Worm (Caenorhabditis elegans): ENCODE data around the gene asd-1.
A peak's percentile ranks its signal among the peaks of the same experiment; 100 is the strongest.

Gene asd-1

DNA sequence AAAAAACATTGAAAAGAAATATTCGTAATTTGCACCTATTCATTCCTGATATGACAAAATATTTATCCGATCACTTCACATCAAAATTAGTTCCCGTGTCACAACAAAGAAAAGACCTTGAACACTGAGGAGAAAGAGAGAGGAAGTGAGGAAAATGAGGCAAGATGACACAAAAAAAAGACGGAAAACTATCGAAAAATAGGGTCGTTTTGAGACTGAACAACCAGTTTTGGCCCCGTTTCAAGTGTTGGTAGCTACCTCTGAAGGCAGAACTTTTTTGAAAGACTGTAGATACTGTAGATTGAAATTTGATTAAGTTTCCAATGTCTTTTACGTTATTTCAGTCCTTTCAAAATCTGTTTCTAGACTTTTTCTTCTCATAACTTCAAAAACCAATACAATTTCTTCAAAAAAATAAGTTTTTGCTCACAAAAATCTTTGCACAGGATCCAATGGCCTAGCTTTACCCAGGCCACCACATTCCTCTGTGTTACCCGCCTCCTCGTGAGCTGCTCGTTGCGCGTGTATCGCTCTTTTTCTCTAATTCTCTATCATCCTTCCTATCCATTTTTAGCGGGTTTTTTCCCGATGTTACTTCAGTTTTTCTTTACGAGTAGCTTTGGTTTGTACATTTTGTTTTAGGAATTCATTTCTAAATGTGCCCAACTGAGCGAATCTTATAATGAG is 641 bp upstream of the asd-1 start (continued):
- TF ChIP-seq ztf-11 (tag; optimal IDR thresholded peaks at IDR 0.05) = no peak
- no peak for TF ChIP-seq nhr-41 (GFP tag; IDR thresholded peaks at IDR 0.05)
- TF ChIP-seq dmd-9 (GFP tag; IDR thresholded peaks at IDR 0.05) = no peak
- no peak for TF ChIP-seq egl-43 (GFP tag; IDR thresholded peaks at IDR 0.05)
- TF ChIP-seq egl-27 (tag; optimal IDR thresholded peaks at IDR 0.05) = no peak
- TF ChIP-seq jun-1 (tag; optimal IDR thresholded peaks at IDR 0.05) = no peak
- no peak for TF ChIP-seq ces-1 (GFP tag; optimal IDR thresholded peaks at IDR 0.05)
- peak; percentile 80 to 91 for TF ChIP-seq mdl-1 (tag; optimal IDR thresholded peaks at IDR 0.05)
- TF ChIP-seq ama-1 (optimal IDR thresholded peaks at IDR 0.05) = no peak
- TF ChIP-seq aha-1 (tag) = peak; percentile 87
- no peak for TF ChIP-seq R02D3.7 (tag; optimal IDR thresholded peaks at IDR 0.05)
- TF ChIP-seq madf-9 (GFP tag; conservative IDR thresholded peaks at IDR 0.05) = no peak
- TF ChIP-seq php-3 (GFP tag; IDR thresholded peaks at IDR 0.05) = no peak
- TF ChIP-seq lin-1 (GFP tag; IDR thresholded peaks at IDR 0.05) = no peak
- TF ChIP-seq Y75B8A.6 (GFP tag; IDR thresholded peaks at IDR 0.05) = no peak
- no peak for TF ChIP-seq vab-7 (GFP tag; IDR thresholded peaks at IDR 0.05)
- peak; percentile 65 for TF ChIP-seq mep-1 (tag; optimal IDR thresholded peaks at IDR 0.05)
- no peak for TF ChIP-seq Y105C5A.15 (GFP tag; IDR thresholded peaks at IDR 0.05)
- no peak for TF ChIP-seq F37D6.2 (tag; optimal IDR thresholded peaks at IDR 0.05)
- no peak for TF ChIP-seq F26F4.8 (GFP tag; conservative IDR thresholded peaks at IDR 0.05)
- no peak for TF ChIP-seq lin-29 (GFP tag; IDR thresholded peaks at IDR 0.05)
- peak; percentile 52; the same call in 1 of the 2 replicates for TF ChIP-seq Y48G9A.11 (GFP tag; IDR thresholded peaks at IDR 0.05)
- TF ChIP-seq lin-15B (tag; optimal IDR thresholded peaks at IDR 0.05) = no peak
- TF ChIP-seq unc-130 (GFP tag; optimal IDR thresholded peaks at IDR 0.05) = peak; percentile 45
- no peak for TF ChIP-seq ztf-7 (tag; optimal IDR thresholded peaks at IDR 0.05)
- TF ChIP-seq daf-8 (GFP tag; IDR thresholded peaks at IDR 0.05) = no peak
- TF ChIP-seq ceh-28 (tag; optimal IDR thresholded peaks at IDR 0.05) = no peak
- TF ChIP-seq hlh-11 (tag; optimal IDR thresholded peaks at IDR 0.05) = peak; percentile 25
- TF ChIP-seq nhr-48 (tag; optimal IDR thresholded peaks at IDR 0.05) = no peak

ce11 chrIII:4204072-4204471 is 7.0 kb downstream of the asd-1 start, which contains the start of the genes pelo-1 and R74.7:
pelo-1 (minus strand) TSS chrIII:4204222.
R74.7 (plus strand) TSS chrIII:4204429.
- TF ChIP-seq F37D6.2 (tag; optimal IDR thresholded peaks at IDR 0.05) (no peak), mes-2 (tag; optimal IDR thresholded peaks at IDR 0.05; ENCODE audit: poor library complexity, severe bottlenecking) (peak; percentile 33), Y48G9A.11 (GFP tag; IDR thresholded peaks at IDR 0.05) (peak; percentile 61), nhr-77 (tag; optimal IDR thresholded peaks at IDR 0.05) (peak; percentile 11), R02D3.7 (tag; optimal IDR thresholded peaks at IDR 0.05) (peak; percentile 69), daf-16 (GFP tag; optimal IDR thresholded peaks at IDR 0.05) (no peak), daf-16 (tag; optimal IDR thresholded peaks at IDR 0.05) (peak; percentile 21), zip-2 (tag; optimal IDR thresholded peaks at IDR 0.05) (peak; percentile 2), dmd-9 (GFP tag; IDR thresholded peaks at IDR 0.05) (no peak), ceh-32 (tag; optimal IDR thresholded peaks at IDR 0.05; ENCODE audit: poor library complexity) (no peak), lsy-2 (tag; optimal IDR thresholded peaks at IDR 0.05) (peak in 1 of 2 experiments; percentile 65), mdt-29 (GFP tag; IDR thresholded peaks at IDR 0.05) (no peak), T20F7.1 (GFP tag; optimal IDR thresholded peaks at IDR 0.05) (peak; percentile 95)

ce11 chrIII:4204964-4205363 is 7.9 kb downstream of the asd-1 start:
- no peak for TF ChIP-seq jun-1 (tag; optimal IDR thresholded peaks at IDR 0.05)
- no peak for TF ChIP-seq dve-1 (tag; optimal IDR thresholded peaks at IDR 0.05; ENCODE audit: insufficient read depth)
- TF ChIP-seq lin-39 (tag; optimal IDR thresholded peaks at IDR 0.05) = no peak
- TF ChIP-seq aha-1 (tag) = peak; percentile 94
- TF ChIP-seq unc-130 (GFP tag; optimal IDR thresholded peaks at IDR 0.05) = no peak
